Worm (Caenorhabditis elegans) whole organism, midembryonic: ENCODE measurements around the gene dpy-8.
A peak's percentile ranks its signal among the peaks of the same experiment; 100 is the strongest.

ENCODE experiments used
- T22C8.4 ChIP-seq: fragments of 200-800 bp; sonication (Bioruptor generic); IDR thresholded peaks from 2 replicates; pipeline ENCODE4 v1.3.6; 2022; ENCODE audit warnings: missing genetic modification characterization, missing compliant biosample characterization
- cog-1 ChIP-seq: sonication (generic microtip); optimal IDR thresholded peaks from 2 replicates; lab custom pipeline; 2016; ENCODE audit warnings: missing genetic modification characterization, missing compliant biosample characterization
- flt-1 ChIP-seq: fragments of 200-800 bp; sonication (Bioruptor generic); IDR thresholded peaks from 2 replicates; pipeline ENCODE4 v1.3.6; 2022; ENCODE audit warnings: missing genetic modification characterization, missing compliant biosample characterization
- klf-2 ChIP-seq: fragments of 200-800 bp; sonication (Bioruptor generic); conservative IDR thresholded peaks from 2 replicates; pipeline ENCODE4 v1.3.6; 2022; ENCODE audit warnings: missing genetic modification reagents, missing genetic modification characterization, missing compliant biosample characterization
- med-1 ChIP-seq: sonication (generic microtip); optimal IDR thresholded peaks from 2 replicates; lab custom pipeline; 2017; ENCODE audit warnings: missing genetic modification characterization, mild to moderate bottlenecking, missing compliant biosample characterization, antibody characterized with exemption, missing genetic modification reagents; ENCODE audit not compliant: insufficient read depth
- ref-1 ChIP-seq: fragments of 200-800 bp; sonication (Bioruptor generic); conservative IDR thresholded peaks from 2 replicates; pipeline ENCODE4 v1.3.6; 2022; ENCODE audit warnings: missing genetic modification reagents, missing genetic modification characterization, missing compliant biosample characterization
- tab-1 ChIP-seq: fragments of 200-800 bp; sonication (Bioruptor generic); IDR thresholded peaks from 2 replicates; pipeline ENCODE4 v1.3.6; 2022; ENCODE audit warnings: missing genetic modification characterization, missing compliant biosample characterization
- ztf-23 ChIP-seq: fragments of 200-800 bp; sonication (Bioruptor generic); IDR thresholded peaks from 2 replicates; pipeline ENCODE4 v1.3.6; 2022; ENCODE audit warnings: missing genetic modification reagents, missing genetic modification characterization, missing compliant biosample characterization
- ztf-29 ChIP-seq: fragments of 200-800 bp; sonication (Bioruptor generic); IDR thresholded peaks from 2 replicates; pipeline ENCODE4 v1.3.6; 2022; ENCODE audit warnings: missing genetic modification reagents, missing genetic modification characterization, missing compliant biosample characterization

dpy-8 gene

DNA sequence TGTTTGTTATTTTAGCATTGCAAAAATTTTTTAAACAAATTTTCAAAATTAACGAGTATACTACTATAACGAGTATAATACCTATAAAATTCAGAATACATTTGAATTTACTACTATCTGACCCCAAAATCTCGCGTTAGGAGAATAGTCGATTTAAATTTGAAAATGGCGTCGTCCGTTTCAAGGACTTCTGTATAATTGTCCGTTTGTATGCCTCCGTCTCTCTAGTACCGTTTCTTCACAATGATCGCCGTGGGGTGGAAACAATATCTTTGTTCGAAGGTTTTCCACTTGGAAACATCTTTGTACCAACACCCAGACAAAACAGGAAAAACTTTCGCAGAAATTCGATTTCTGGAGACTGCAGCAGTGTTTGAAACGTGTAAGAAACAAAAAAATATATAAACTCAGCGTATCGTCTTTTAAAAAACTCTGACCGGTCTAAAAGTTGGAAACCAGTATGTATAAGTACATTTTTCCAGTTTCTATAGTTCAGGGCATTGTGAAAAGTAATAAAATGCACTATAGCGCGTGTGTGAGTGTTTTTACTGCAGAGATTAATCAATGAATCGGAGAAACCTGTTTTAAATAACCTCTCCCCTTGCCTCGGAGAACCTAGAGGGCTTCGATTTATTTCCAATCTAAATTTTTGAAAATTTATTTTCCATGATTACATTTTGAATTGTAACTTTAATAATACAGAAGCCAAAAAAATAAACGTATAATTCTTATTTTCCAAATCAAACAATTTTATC is 12.4 kb downstream of the dpy-8 start:
- TF ChIP-seq cog-1 (tag; lab: Kevin White, UChicago) (no peak), ref-1 (GFP tag; lab: Robert Waterston, UW) (no peak), klf-2 (no peak), ztf-23 (GFP tag; lab: Robert Waterston, UW) (no peak), flt-1 (GFP tag; lab: Robert Waterston, UW) (no peak), T22C8.4 (no peak)

DNA sequence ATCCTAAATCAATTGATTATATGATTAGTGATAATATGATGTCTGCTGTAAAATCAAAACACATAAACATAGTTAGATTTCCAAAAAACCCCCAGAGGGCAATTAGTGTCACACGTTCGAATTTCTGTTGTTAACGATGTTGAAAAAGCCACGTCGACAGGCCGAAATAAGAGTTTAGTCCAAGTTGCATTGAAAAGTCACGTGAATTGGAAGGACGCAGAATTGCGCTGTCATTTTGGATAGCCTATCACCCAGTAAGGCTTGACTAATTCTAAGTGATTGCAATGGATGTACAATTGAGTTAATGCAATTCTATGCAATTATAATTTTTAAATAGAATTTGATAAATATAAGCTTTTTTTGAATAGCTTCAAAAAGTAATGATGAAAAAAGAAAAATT is 14.7 kb downstream of the dpy-8 start:
- TF ChIP-seq T22C8.4: no peak
- no peak for TF ChIP-seq ztf-29 (GFP tag; lab: Robert Waterston, UW)
- no peak for TF ChIP-seq flt-1 (GFP tag; lab: Robert Waterston, UW)
- TF ChIP-seq ztf-23 (GFP tag; lab: Robert Waterston, UW): no peak
- no peak for TF ChIP-seq ref-1 (GFP tag; lab: Robert Waterston, UW)
- TF ChIP-seq klf-2: no peak
- TF ChIP-seq tab-1 (GFP tag; lab: Robert Waterston, UW): no peak
- no peak for TF ChIP-seq med-1 (GFP tag; lab: Kevin White, UChicago)
- TF ChIP-seq cog-1 (tag; lab: Kevin White, UChicago): no peak

- TF ChIP-seq ztf-23 (GFP tag; lab: Robert Waterston, UW) (no peak), med-1 (GFP tag; lab: Kevin White, UChicago) (no peak), ref-1 (GFP tag; lab: Robert Waterston, UW) (no peak), ztf-29 (GFP tag; lab: Robert Waterston, UW) (no peak), tab-1 (GFP tag; lab: Robert Waterston, UW) (no peak), flt-1 (GFP tag; lab: Robert Waterston, UW) (no peak), klf-2 (no peak), cog-1 (tag; lab: Kevin White, UChicago) (no peak), T22C8.4 (no peak)
Observed at ce11 chrX:5133980-5134379, 16.3 kb downstream of the dpy-8 start, which contains the start of gene tbc-7. Gene tbc-7 (plus strand): TSS chrX:5134280.

DNA sequence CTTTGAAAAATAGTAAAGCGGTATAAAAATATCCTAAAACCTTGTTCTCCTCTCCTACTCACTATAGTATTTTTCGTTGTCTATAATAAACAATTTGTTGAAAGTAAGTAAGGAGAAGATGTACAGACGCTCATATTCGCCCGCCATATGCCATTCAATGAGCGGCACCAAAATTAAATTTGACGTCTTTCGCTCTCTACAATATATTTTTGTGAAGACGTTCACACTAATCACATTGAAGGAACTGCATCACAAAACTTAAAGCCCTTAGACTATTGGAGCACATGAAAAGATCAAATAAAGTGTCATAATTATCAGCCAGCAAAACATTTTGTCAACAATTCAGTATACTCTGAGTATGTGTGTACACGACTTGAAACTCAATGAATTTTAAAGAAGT is 18.5 kb downstream of the dpy-8 start:
- TF ChIP-seq T22C8.4 (no peak), ref-1 (GFP tag; lab: Robert Waterston, UW) (no peak), cog-1 (tag; lab: Kevin White, UChicago) (no peak), ztf-29 (GFP tag; lab: Robert Waterston, UW) (no peak), klf-2 (no peak), tab-1 (GFP tag; lab: Robert Waterston, UW) (no peak), ztf-23 (GFP tag; lab: Robert Waterston, UW) (no peak), med-1 (GFP tag; lab: Kevin White, UChicago) (no peak), flt-1 (GFP tag; lab: Robert Waterston, UW) (no peak)

DNA sequence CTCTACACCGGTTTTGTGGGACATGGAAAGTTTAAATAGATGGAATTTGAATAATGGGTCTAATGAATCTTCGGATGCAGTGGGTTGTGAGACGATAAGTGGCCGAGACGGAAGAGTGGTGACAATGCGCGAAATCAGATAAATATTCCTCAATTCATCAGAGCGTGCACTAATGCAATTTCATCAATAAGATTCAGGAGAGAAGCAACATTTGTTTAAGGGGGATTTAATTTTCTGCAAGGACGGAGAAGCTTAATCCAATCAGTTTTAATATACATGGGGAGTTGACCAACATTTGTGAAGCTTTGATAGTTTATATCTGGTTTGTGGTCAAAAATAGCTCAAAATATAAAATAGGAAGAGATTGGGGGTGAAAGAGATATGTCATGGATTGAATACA is 20.8 kb downstream of the dpy-8 start:
- no peak for TF ChIP-seq ztf-29 (GFP tag; lab: Robert Waterston, UW)
- no peak for TF ChIP-seq klf-2
- TF ChIP-seq med-1 (GFP tag; lab: Kevin White, UChicago): no peak
- no peak for TF ChIP-seq cog-1 (tag; lab: Kevin White, UChicago)
- TF ChIP-seq ztf-23 (GFP tag; lab: Robert Waterston, UW): no peak
- TF ChIP-seq ref-1 (GFP tag; lab: Robert Waterston, UW): no peak
- no peak for TF ChIP-seq T22C8.4
- no peak for TF ChIP-seq flt-1 (GFP tag; lab: Robert Waterston, UW)

DNA sequence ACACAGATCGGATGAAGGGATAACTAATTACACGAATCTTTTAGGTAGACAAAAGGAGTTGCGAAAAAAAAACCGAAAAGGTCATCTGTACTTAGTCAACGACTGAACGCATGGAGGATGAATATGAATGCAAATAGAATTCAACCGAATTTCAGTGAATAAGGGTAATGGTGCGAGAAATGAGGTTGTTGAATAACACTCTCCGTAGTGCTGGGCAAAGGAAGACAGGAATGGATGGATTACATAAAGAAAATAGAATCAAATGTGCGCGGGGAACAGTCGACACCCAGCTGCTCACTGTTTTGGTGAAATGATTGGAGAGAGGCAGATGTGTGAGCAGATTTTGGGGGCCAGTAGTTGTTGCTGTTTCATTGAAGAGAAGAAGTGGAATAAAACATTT is 26.0 kb downstream of the dpy-8 start:
- no peak for TF ChIP-seq T22C8.4
- no peak for TF ChIP-seq ztf-29 (GFP tag; lab: Robert Waterston, UW)
- TF ChIP-seq klf-2: no peak
- no peak for TF ChIP-seq med-1 (GFP tag; lab: Kevin White, UChicago)
- no peak for TF ChIP-seq flt-1 (GFP tag; lab: Robert Waterston, UW)
- TF ChIP-seq tab-1 (GFP tag; lab: Robert Waterston, UW): no peak
- TF ChIP-seq ref-1 (GFP tag; lab: Robert Waterston, UW): no peak

- 0 out of 2 replicates have a peak, but pooled peaks have one; percentile 21 for TF ChIP-seq flt-1 (GFP tag; lab: Robert Waterston, UW)
- TF ChIP-seq ref-1 (GFP tag; lab: Robert Waterston, UW): no peak
Observed at ce11 chrX:5122791-5123414, 27.4 kb downstream of the dpy-8 start.

ce11 chrX:5122369-5122768 is 27.9 kb downstream of the dpy-8 start:
- TF ChIP-seq ref-1 (GFP tag; lab: Robert Waterston, UW): no peak
- TF ChIP-seq flt-1 (GFP tag; lab: Robert Waterston, UW): no peak
- TF ChIP-seq klf-2: no peak
- no peak for TF ChIP-seq med-1 (GFP tag; lab: Kevin White, UChicago)
- TF ChIP-seq T22C8.4: no peak
- TF ChIP-seq cog-1 (tag; lab: Kevin White, UChicago): no peak
- no peak for TF ChIP-seq ztf-23 (GFP tag; lab: Robert Waterston, UW)
- TF ChIP-seq tab-1 (GFP tag; lab: Robert Waterston, UW): no peak
- TF ChIP-seq ztf-29 (GFP tag; lab: Robert Waterston, UW): no peak

DNA sequence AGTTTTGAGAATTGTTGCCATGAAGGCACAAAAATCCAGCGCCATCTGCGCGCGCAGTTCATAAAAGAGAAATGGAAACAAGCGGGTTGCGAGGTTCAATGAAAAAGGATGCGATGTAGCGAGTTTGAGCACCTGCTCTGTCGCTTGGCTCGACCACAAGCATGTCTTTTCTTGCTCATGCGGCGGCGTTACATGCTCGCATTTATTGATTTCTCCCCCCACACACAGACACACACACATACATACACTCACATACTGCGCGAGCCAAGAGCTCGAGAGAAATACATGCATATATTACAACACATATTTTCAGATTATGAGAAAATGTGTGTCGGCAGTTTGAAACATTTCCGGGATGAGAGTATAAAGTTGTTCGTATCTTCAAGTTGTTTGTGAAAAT is 28.5 kb downstream of the dpy-8 start:
- TF ChIP-seq ztf-23 (GFP tag; lab: Robert Waterston, UW) (no peak), ztf-29 (GFP tag; lab: Robert Waterston, UW) (no peak), T22C8.4 (peak; percentile 64)
